Fruit fly (Drosophila melanogaster): Measurements from ENCODE around the gene CG10663.

- no peak for TF ChIP-seq EcR (GFP tag; optimal IDR thresholded peaks at IDR 0.05)
- TF ChIP-seq Ets98B (GFP tag; IDR thresholded peaks at IDR 0.05) = no peak; the same call in 1 of the 2 replicates
- no peak for TF ChIP-seq Pif1B (GFP tag; optimal IDR thresholded peaks at IDR 0.05)
- peak; percentile 18 for TF ChIP-seq CG9948 (tag; optimal IDR thresholded peaks at IDR 0.05)
- 0 out of 3 replicates have a peak, but pooled peaks have one; percentile 32 for TF ChIP-seq CG4496 (GFP tag; IDR thresholded peaks at IDR 0.05)
- no peak for TF ChIP-seq CG34367 (tag; optimal IDR thresholded peaks at IDR 0.05)
- TF ChIP-seq fd96Ca (GFP tag; IDR thresholded peaks at IDR 0.05) = 0 out of 3 replicates have a peak, but pooled peaks have one; percentile 15
These were observed 11.9 kb upstream of the CG10663 start, which contains the start of gene CG10657 for dm6 chr3L:12496428-12497344.

All from whole organism, pupa.